Worm (Caenorhabditis elegans) whole organism, young adult: Measurements from ENCODE around the gene Y57E12B.10.

Experiments used
- F49E8.2 ChIP-seq: sonication (generic microtip); optimal IDR thresholded peaks from 3 replicates; lab custom pipeline; 2017; ENCODE audit warnings: missing genetic modification characterization, mild to moderate bottlenecking, missing compliant biosample characterization, antibody characterized with exemption, moderate library complexity; ENCODE audit not compliant: insufficient read depth
- attf-6 ChIP-seq: fragments of 200-800 bp; sonication (Bioruptor generic); IDR thresholded peaks from 2 replicates; pipeline ENCODE4 v1.3.6; 2022; ENCODE audit warnings: missing genetic modification reagents, missing genetic modification characterization, missing compliant biosample characterization
- pha-4 ChIP-seq: fragments of 150-350 bp; sonication (generic microtip); optimal IDR thresholded peaks from 2 replicates; lab custom pipeline; 2014; ENCODE audit warnings: missing biosample characterization, missing genetic modification reagents, missing genetic modification characterization

DNA sequence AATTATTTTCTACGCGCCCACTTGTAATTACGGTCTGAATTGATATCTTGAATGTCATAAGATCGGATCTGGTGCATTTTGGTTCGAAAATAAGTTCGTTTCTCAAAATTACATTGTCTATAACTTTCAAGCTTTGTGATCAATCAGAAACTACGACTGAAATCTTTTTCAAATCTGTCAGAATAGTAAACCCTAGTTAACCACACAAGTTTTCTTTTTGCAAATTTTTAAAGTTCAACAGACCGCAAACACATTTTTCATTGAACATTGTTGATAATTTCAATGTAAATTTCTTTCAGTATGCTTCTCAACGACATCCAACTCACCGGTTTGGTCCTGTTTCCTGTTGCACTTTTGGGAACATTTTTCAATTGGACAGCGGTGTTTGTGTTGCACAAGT, 35.8 kb upstream of the Y57E12B.10 start, which contains the start of gene srx-59:
- TF ChIP-seq pha-4 = no peak
- no peak for TF ChIP-seq attf-6 (GFP tag; lab: Robert Waterston, UW)
- TF ChIP-seq F49E8.2 (tag; lab: Kevin White, UChicago) = no peak
